Worm (Caenorhabditis elegans): ENCODE measurements around the gene sru-9.

DNA sequence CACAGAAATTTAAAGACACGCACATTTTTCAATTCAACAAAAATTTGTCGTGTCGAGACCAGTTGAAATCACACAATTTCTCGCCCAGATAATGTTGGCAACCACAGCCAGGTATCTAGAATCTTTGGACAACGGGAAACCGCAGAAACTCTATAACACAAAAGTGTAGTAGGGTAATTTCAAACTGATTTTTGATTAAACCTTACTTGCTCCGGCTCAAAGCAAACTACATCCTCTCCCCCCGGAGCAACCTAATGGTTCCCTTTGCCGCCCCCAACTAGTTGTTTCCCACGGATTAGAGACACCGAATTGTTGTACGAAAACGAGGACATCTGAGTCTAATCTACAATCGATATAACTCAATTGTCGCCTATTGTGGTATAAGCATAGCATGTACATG lies 34.4 kb upstream of the sru-9 start:
- TF ChIP-seq ama-1 (optimal IDR thresholded peaks at IDR 0.05) (no peak), tbx-2 (tag; optimal IDR thresholded peaks at IDR 0.05) (no peak), nfya-1 (tag; optimal IDR thresholded peaks at IDR 0.05) (no peak)
